Fruit fly (Drosophila melanogaster) whole organism, embryonic: Measurements from ENCODE around the gene sky.

Source experiments
- B-H2 ChIP-seq: fragments of 200-800 bp; sonication (Bioruptor generic); optimal IDR thresholded peaks from 2 replicates; lab custom pipeline; 2018; ENCODE audit warnings: missing biosample characterization, mild to moderate bottlenecking, missing genetic modification characterization
- CG10321 ChIP-seq: fragments of 200-800 bp; sonication (Bioruptor generic); IDR thresholded peaks from 2 replicates; pipeline ENCODE4 v1.3.6; 2022; ENCODE audit warnings: missing biosample characterization, missing genetic modification characterization
- CG11696 ChIP-seq: fragments of 200-800 bp; sonication (Bioruptor generic); IDR thresholded peaks from 2 replicates; pipeline ENCODE4 v1.3.6; 2022; ENCODE audit warnings: missing biosample characterization, missing genetic modification characterization
- CG12391 ChIP-seq: fragments of 200-800 bp; sonication (Bioruptor generic); optimal IDR thresholded peaks from 3 replicates; lab custom pipeline; 2018; ENCODE audit warnings: missing biosample characterization, mild to moderate bottlenecking, missing genetic modification characterization, moderate library complexity
- CG12769 ChIP-seq: fragments of 200-800 bp; sonication (Bioruptor generic); optimal IDR thresholded peaks from 2 replicates; lab custom pipeline; 2019; ENCODE audit warnings: missing biosample characterization, mild to moderate bottlenecking, missing genetic modification characterization, moderate library complexity
- CG1529 ChIP-seq: fragments of 200-800 bp; sonication (Bioruptor generic); optimal IDR thresholded peaks from 3 replicates; lab custom pipeline; 2018; ENCODE audit warnings: missing biosample characterization, missing genetic modification characterization
- CG15601 ChIP-seq: fragments of 200-800 bp; sonication (Bioruptor generic); optimal IDR thresholded peaks from 3 replicates; lab custom pipeline; 2019; ENCODE audit warnings: missing biosample characterization, mild to moderate bottlenecking, missing genetic modification characterization, moderate library complexity
- CG18619 ChIP-seq: fragments of 200-800 bp; sonication (Bioruptor generic); optimal IDR thresholded peaks from 3 replicates; lab custom pipeline; 2017; ENCODE audit warnings: missing biosample characterization, mild to moderate bottlenecking, missing genetic modification characterization
- CG3065 ChIP-seq: fragments of 200-800 bp; sonication (Bioruptor generic); optimal IDR thresholded peaks from 2 replicates; lab custom pipeline; 2016; ENCODE audit warnings: missing biosample characterization, missing genetic modification characterization
- CG31224 ChIP-seq: fragments of 200-800 bp; sonication (Bioruptor generic); IDR thresholded peaks from 2 replicates; pipeline ENCODE4 v1.3.6; 2022; ENCODE audit warnings: missing biosample characterization, missing genetic modification characterization
- CG32767 ChIP-seq: fragments of 200-800 bp; sonication (Bioruptor generic); IDR thresholded peaks from 2 replicates; pipeline ENCODE4 v1.3.6; 2022; ENCODE audit warnings: missing biosample characterization, missing genetic modification characterization
- CG3407 ChIP-seq: fragments of 200-800 bp; sonication (Bioruptor generic); optimal IDR thresholded peaks from 2 replicates; lab custom pipeline; 2018; ENCODE audit warnings: missing biosample characterization, mild to moderate bottlenecking, missing genetic modification characterization
- CG4854 ChIP-seq: fragments of 200-800 bp; sonication (Bioruptor generic); optimal IDR thresholded peaks from 2 replicates; lab custom pipeline; 2016; ENCODE audit warnings: missing biosample characterization, missing genetic modification characterization, inconsistent platforms
- CG8944 ChIP-seq: fragments of 200-800 bp; sonication (Bioruptor generic); optimal IDR thresholded peaks from 3 replicates; lab custom pipeline; 2016; ENCODE audit warnings: missing biosample characterization, missing genetic modification characterization
- CG9215 ChIP-seq: fragments of 200-800 bp; sonication (Bioruptor generic); IDR thresholded peaks from 2 replicates; pipeline ENCODE4 v1.3.6; 2022; ENCODE audit warnings: missing biosample characterization, missing genetic modification characterization
- D19A ChIP-seq: fragments of 200-800 bp; optimal IDR thresholded peaks from 3 replicates; lab custom pipeline; 2019; ENCODE audit warnings: missing biosample characterization, mild to moderate bottlenecking, missing genetic modification characterization, moderate library complexity
- Doc2 ChIP-seq: fragments of 200-800 bp; sonication (Bioruptor generic); IDR thresholded peaks from 2 replicates; pipeline ENCODE4 v1.3.6; 2022; ENCODE audit warnings: missing biosample characterization, missing genetic modification characterization
- Dref ChIP-seq: fragments of 200-800 bp; sonication (Bioruptor generic); IDR thresholded peaks from 2 replicates; pipeline ENCODE4 v1.3.6; 2022; ENCODE audit warnings: missing biosample characterization, missing genetic modification characterization
- GATAe ChIP-seq: fragments of 200-800 bp; sonication (Bioruptor generic); conservative IDR thresholded peaks from 2 replicates; pipeline ENCODE4 v1.3.6; 2022; ENCODE audit warnings: missing biosample characterization, missing genetic modification characterization
- HLH3B ChIP-seq: fragments of 200-800 bp; sonication (Bioruptor generic); IDR thresholded peaks from 2 replicates; pipeline ENCODE4 v1.3.6; 2022; ENCODE audit warnings: missing biosample characterization, missing genetic modification characterization
- HLH4C ChIP-seq: fragments of 200-800 bp; sonication (Bioruptor generic); IDR thresholded peaks from 3 replicates; pipeline ENCODE4 v1.3.6; 2022; ENCODE audit warnings: missing biosample characterization, missing genetic modification characterization; ENCODE audit not compliant: partially characterized antibody
- Hr51 ChIP-seq, 2 experiments: fragments of 200-800 bp; sonication (Bioruptor generic); optimal IDR thresholded peaks; 2 replicates in 1 of 2; 3 replicates in 1 of 2; lab custom pipeline; 2016 to 2018; ENCODE audit warnings: missing biosample characterization in 2 of 2, missing genetic modification characterization in 2 of 2, mild to moderate bottlenecking in 1 of 2, moderate library complexity in 1 of 2
- NC2α ChIP-seq: fragments of 200-800 bp; sonication (Bioruptor generic); optimal IDR thresholded peaks from 2 replicates; lab custom pipeline; 2016; ENCODE audit warnings: missing biosample characterization, missing genetic modification characterization
- Neu2 ChIP-seq: fragments of 200-800 bp; sonication (Bioruptor generic); optimal IDR thresholded peaks from 3 replicates; lab custom pipeline; 2016; ENCODE audit warnings: missing biosample characterization, missing genetic modification characterization, borderline replicate concordance
- Sox100B ChIP-seq: fragments of 200-800 bp; sonication (Bioruptor generic); optimal IDR thresholded peaks from 3 replicates; lab custom pipeline; 2018; ENCODE audit warnings: missing biosample characterization, mild to moderate bottlenecking, missing genetic modification characterization
- abd-A ChIP-seq: fragments of 200-800 bp; sonication (Bioruptor generic); optimal IDR thresholded peaks from 3 replicates; lab custom pipeline; 2019; ENCODE audit warnings: missing biosample characterization, mild to moderate bottlenecking, missing genetic modification characterization, moderate library complexity
- aop ChIP-seq: fragments of 200-800 bp; sonication (Bioruptor generic); IDR thresholded peaks from 2 replicates; pipeline ENCODE4 v1.3.6; 2022; ENCODE audit warnings: missing biosample characterization, missing genetic modification characterization
- bsh ChIP-seq, 2 experiments: fragments of 200-800 bp; sonication (Bioruptor generic); optimal IDR thresholded peaks; 2 replicates each; lab custom pipeline; 2017 to 2018; ENCODE audit warnings: mild to moderate bottlenecking in 2 of 2, missing biosample characterization in 2 of 2, missing genetic modification characterization in 2 of 2, moderate library complexity in 1 of 2
- cato ChIP-seq: fragments of 200-800 bp; sonication (Bioruptor generic); optimal IDR thresholded peaks from 2 replicates; lab custom pipeline; 2016; ENCODE audit warnings: missing biosample characterization, missing genetic modification characterization, borderline replicate concordance
- caup ChIP-seq: fragments of 200-800 bp; sonication (Bioruptor generic); optimal IDR thresholded peaks from 3 replicates; lab custom pipeline; 2017; ENCODE audit warnings: missing biosample characterization, mild to moderate bottlenecking, missing genetic modification characterization, moderate library complexity; ENCODE audit not compliant: severe bottlenecking
- ewg ChIP-seq: fragments of 200-800 bp; sonication (Bioruptor generic); optimal IDR thresholded peaks from 3 replicates; lab custom pipeline; 2017; ENCODE audit warnings: mild to moderate bottlenecking, missing biosample characterization, missing genetic modification reagents, missing genetic modification characterization
- fu2 ChIP-seq: fragments of 200-800 bp; sonication (Bioruptor generic); optimal IDR thresholded peaks from 2 replicates; lab custom pipeline; 2016; ENCODE audit warnings: missing biosample characterization, missing genetic modification characterization
- grau ChIP-seq: fragments of 200-800 bp; optimal IDR thresholded peaks from 3 replicates; lab custom pipeline; 2019; ENCODE audit warnings: missing biosample characterization, mild to moderate bottlenecking, missing genetic modification characterization, moderate library complexity
- gsb ChIP-seq: fragments of 200-800 bp; sonication (Bioruptor generic); IDR thresholded peaks from 2 replicates; pipeline ENCODE4 v1.3.6; 2022; ENCODE audit warnings: missing biosample characterization, missing genetic modification characterization
- hbn ChIP-seq: fragments of 200-800 bp; sonication (Bioruptor generic); IDR thresholded peaks from 2 replicates; pipeline ENCODE4 v1.3.6; 2022; ENCODE audit warnings: missing biosample characterization, missing genetic modification characterization; ENCODE audit not compliant: partially characterized antibody
- ind ChIP-seq: fragments of 200-800 bp; sonication (Bioruptor generic); optimal IDR thresholded peaks from 3 replicates; lab custom pipeline; 2016; ENCODE audit warnings: missing biosample characterization, missing genetic modification characterization
- oc ChIP-seq: fragments of 200-800 bp; sonication (Bioruptor generic); optimal IDR thresholded peaks from 2 replicates; lab custom pipeline; 2018; ENCODE audit warnings: missing biosample characterization, mild to moderate bottlenecking, missing genetic modification characterization, moderate library complexity
- pita ChIP-seq: fragments of 200-800 bp; sonication (Bioruptor generic); optimal IDR thresholded peaks from 2 replicates; lab custom pipeline; 2017; ENCODE audit warnings: missing biosample characterization, mild to moderate bottlenecking, missing genetic modification characterization
- pnt ChIP-seq: fragments of 200-800 bp; sonication (Bioruptor generic); optimal IDR thresholded peaks from 3 replicates; lab custom pipeline; 2016; ENCODE audit warnings: missing biosample characterization, missing genetic modification characterization
- stwl ChIP-seq: fragments of 200-800 bp; sonication (Bioruptor generic); optimal IDR thresholded peaks from 3 replicates; lab custom pipeline; 2018; ENCODE audit warnings: missing biosample characterization, mild to moderate bottlenecking, missing genetic modification characterization, moderate library complexity
- tgo ChIP-seq: fragments of 200-800 bp; sonication (Bioruptor generic); IDR thresholded peaks from 3 replicates; pipeline ENCODE4 v1.3.6; 2022; ENCODE audit warnings: missing biosample characterization, missing genetic modification characterization
- ttk ChIP-seq: fragments of 200-800 bp; sonication (Bioruptor generic); IDR thresholded peaks from 2 replicates; pipeline ENCODE4 v2.1.2; 2022; ENCODE audit warnings: missing biosample characterization, missing genetic modification characterization
- twi ChIP-seq: fragments of 200-800 bp; optimal IDR thresholded peaks from 2 replicates; lab custom pipeline; 2019; ENCODE audit warnings: missing biosample characterization, mild to moderate bottlenecking, missing genetic modification characterization, moderate library complexity
- unpg ChIP-seq: fragments of 200-800 bp; sonication (Bioruptor generic); optimal IDR thresholded peaks from 3 replicates; lab custom pipeline; 2018; ENCODE audit warnings: missing biosample characterization, mild to moderate bottlenecking, missing genetic modification characterization, moderate library complexity
- vnd ChIP-seq: fragments of 200-800 bp; sonication (Bioruptor generic); IDR thresholded peaks from 3 replicates; pipeline ENCODE4 v1.3.6; 2022; ENCODE audit warnings: missing biosample characterization, missing genetic modification characterization; ENCODE audit not compliant: partially characterized antibody
- vvl ChIP-seq: fragments of 200-800 bp; sonication (Bioruptor generic); IDR thresholded peaks from 2 replicates; pipeline ENCODE4 v1.3.6; 2022; ENCODE audit warnings: missing biosample characterization, missing genetic modification characterization
- wor ChIP-seq: fragments of 200-800 bp; sonication (Bioruptor generic); IDR thresholded peaks from 2 replicates; pipeline ENCODE4 v1.3.6; 2022; ENCODE audit warnings: missing biosample characterization, missing genetic modification characterization

The sky gene

dm6 chr2L:20922196-20923087, 3.7 kb upstream of the sky start, which contains the start of gene Mtp (continued):
- TF ChIP-seq Hr51 (GFP tag; optimal IDR thresholded peaks at IDR 0.05; lab: Kevin White, UChicago) (peak; percentile 37 to 76), CG12769 (tag; lab: Kevin White, UChicago) (peak; percentile 83), CG4854 (GFP tag; lab: Kevin White, UChicago) (peak; percentile 23), unpg (GFP tag; lab: Kevin White, UChicago) (peak; percentile 61), oc (peak; percentile 83), CG3065 (GFP tag; lab: Kevin White, UChicago) (peak; percentile 67), B-H2 (peak; percentile 29), GATAe (GFP tag; lab: Robert Waterston, UW) (no peak), aop (GFP tag; lab: Robert Waterston, UW) (no peak), pnt (GFP tag; lab: Kevin White, UChicago) (peak; percentile 79), Dref (GFP tag; lab: Robert Waterston, UW) (no peak), D19A (peak; percentile 71), NC2α (GFP tag; lab: Kevin White, UChicago) (peak; percentile 57), Sox100B (GFP tag; lab: Kevin White, UChicago) (peak; percentile 72), CG11696 (GFP tag; lab: Robert Waterston, UW) (0 out of 2 replicates have a peak, but pooled peaks have one; percentile 46), vnd (GFP tag; lab: Robert Waterston, UW) (no peak), ind (GFP tag; lab: Kevin White, UChicago) (peak; percentile 76), CG10321 (GFP tag; lab: Robert Waterston, UW) (no peak), fu2 (peak; percentile 67), CG18619 (GFP tag; lab: Kevin White, UChicago) (peak; percentile 66), bsh (GFP tag; optimal IDR thresholded peaks at IDR 0.05; lab: Kevin White, UChicago) (peak; percentile 65 to 82), vvl (GFP tag; lab: Robert Waterston, UW) (peak; percentile 85), Neu2 (peak; percentile 27), grau (tag; lab: Kevin White, UChicago) (peak; percentile 82), wor (peak; percentile 55), pita (GFP tag; lab: Kevin White, UChicago) (no peak), hbn (GFP tag; lab: Robert Waterston, UW) (no peak), cato (no peak), twi (peak; percentile 69), Doc2 (GFP tag; lab: Robert Waterston, UW) (no peak), CG1529 (GFP tag; lab: Kevin White, UChicago) (peak; percentile 82), stwl (peak; percentile 4), CG15601 (peak; percentile 78), HLH4C (no peak), gsb (GFP tag; lab: Robert Waterston, UW) (0 out of 2 replicates have a peak, but pooled peaks have one; percentile 20), CG32767 (GFP tag; lab: Robert Waterston, UW) (peak; percentile 78), ttk (GFP tag; lab: Robert Waterston, UW) (peak; percentile 71; the same call in 1 of the 2 replicates), caup (peak; percentile 64), CG9215 (GFP tag; lab: Robert Waterston, UW) (peak; percentile 28; the same call in 1 of the 2 replicates), abd-A (no peak), CG12391 (tag; lab: Kevin White, UChicago) (peak; percentile 76), CG8944 (GFP tag; lab: Kevin White, UChicago) (peak; percentile 76), ewg (GFP tag; lab: Kevin White, UChicago) (peak; percentile 60), CG31224 (peak; percentile 32; the same call in 1 of the 2 replicates), tgo (GFP tag; lab: Robert Waterston, UW) (peak; percentile 73), CG3407 (GFP tag; lab: Kevin White, UChicago) (peak; percentile 60), HLH3B (GFP tag; lab: Robert Waterston, UW) (peak; percentile 64; the same call in 1 of the 2 replicates)
